Fruit fly (Drosophila melanogaster): ENCODE measurements around the gene unc-119.

Gene unc-119

dm6 chrX:7333298-7333743 lies 42.2 kb upstream of the unc-119 start:
- TF ChIP-seq Hr83 (GFP tag; optimal IDR thresholded peaks at IDR 0.05; ENCODE audit: poor library complexity, severe bottlenecking), result no peak
- TF ChIP-seq dmrt93B (GFP tag; optimal IDR thresholded peaks at IDR 0.05), result no peak
- TF ChIP-seq foxo (GFP tag; optimal IDR thresholded peaks at IDR 0.05), result no peak
- no peak for TF ChIP-seq Hr78 (GFP tag; optimal IDR thresholded peaks at IDR 0.05)
- TF ChIP-seq fru (GFP tag; optimal IDR thresholded peaks at IDR 0.05), result no peak
- no peak for TF ChIP-seq GATAd (GFP tag; optimal IDR thresholded peaks at IDR 0.05)
- TF ChIP-seq Myc (optimal IDR thresholded peaks at IDR 0.05), result no peak
- no peak for TF ChIP-seq usp (GFP tag; optimal IDR thresholded peaks at IDR 0.05)
- no peak for TF ChIP-seq Abd-B (GFP tag; optimal IDR thresholded peaks at IDR 0.05)
- TF ChIP-seq brk (GFP tag; optimal IDR thresholded peaks at IDR 0.05), result no peak
- TF ChIP-seq CG9705 (GFP tag; optimal IDR thresholded peaks at IDR 0.05), result no peak
- no peak for TF ChIP-seq sv (GFP tag; optimal IDR thresholded peaks at IDR 0.05)
- no peak for TF ChIP-seq psq (GFP tag; optimal IDR thresholded peaks at IDR 0.05)
- no peak for TF ChIP-seq Rel (GFP tag; optimal IDR thresholded peaks at IDR 0.05)
- TF ChIP-seq Rel (tag; optimal IDR thresholded peaks at IDR 0.05), result no peak
- no peak for TF ChIP-seq pan (optimal IDR thresholded peaks at IDR 0.05)
- TF ChIP-seq Mio (GFP tag; optimal IDR thresholded peaks at IDR 0.05), result no peak
- no peak for TF ChIP-seq Vsx2 (GFP tag; optimal IDR thresholded peaks at IDR 0.05; ENCODE audit: partially characterized antibody)
- no peak for TF ChIP-seq jim (GFP tag; optimal IDR thresholded peaks at IDR 0.05)
- TF ChIP-seq Hnf4 (GFP tag; optimal IDR thresholded peaks at IDR 0.05), result no peak
- no peak for TF ChIP-seq tai (GFP tag; optimal IDR thresholded peaks at IDR 0.05)

- TF ChIP-seq h (GFP tag; optimal IDR thresholded peaks at IDR 0.05) (no peak), dl (GFP tag; optimal IDR thresholded peaks at IDR 0.05; ENCODE audit: insufficient read depth in 1 of 2, partially characterized antibody in 2 of 2) (no peak), fru (GFP tag; optimal IDR thresholded peaks at IDR 0.05) (peak; percentile 14), sv (GFP tag; optimal IDR thresholded peaks at IDR 0.05) (peak; percentile 36), Rel (GFP tag; optimal IDR thresholded peaks at IDR 0.05) (no peak), Rel (tag; optimal IDR thresholded peaks at IDR 0.05) (no peak), OdsH (GFP tag; optimal IDR thresholded peaks at IDR 0.05) (no peak), psq (GFP tag; optimal IDR thresholded peaks at IDR 0.05) (no peak), foxo (GFP tag; optimal IDR thresholded peaks at IDR 0.05) (peak in 1 of 2 experiments; percentile 1), lola (GFP tag; optimal IDR thresholded peaks at IDR 0.05) (no peak)
These were observed 41.4 kb upstream of the unc-119 start for dm6 chrX:7332493-7332892.

dm6 chrX:7332091-7332490 lies 41.0 kb upstream of the unc-119 start, which contains the start of gene CG42780:
Gene CG42780 (minus strand): TSS chrX:7332191.
- no peak for TF ChIP-seq brk (GFP tag; optimal IDR thresholded peaks at IDR 0.05)
- TF ChIP-seq jim (GFP tag; optimal IDR thresholded peaks at IDR 0.05), result no peak

dm6 chrX:7328746-7329145 lies 37.6 kb upstream of the unc-119 start, which contains the start of gene Acsf3:
Gene Acsf3 (plus strand): TSS chrX:7329046.
- TF ChIP-seq CrebA (GFP tag; optimal IDR thresholded peaks at IDR 0.05; ENCODE audit: borderline replicate concordance), result no peak
- TF ChIP-seq Vsx2 (GFP tag; optimal IDR thresholded peaks at IDR 0.05; ENCODE audit: partially characterized antibody), result no peak
- no peak for TF ChIP-seq brk (GFP tag; optimal IDR thresholded peaks at IDR 0.05)
- no peak for TF ChIP-seq Abd-B (GFP tag; optimal IDR thresholded peaks at IDR 0.05)
- TF ChIP-seq h (GFP tag; optimal IDR thresholded peaks at IDR 0.05), result no peak
- TF ChIP-seq Rel (GFP tag; optimal IDR thresholded peaks at IDR 0.05), result no peak
- TF ChIP-seq Rel (tag; optimal IDR thresholded peaks at IDR 0.05), result no peak
- no peak for TF ChIP-seq ey (GFP tag; optimal IDR thresholded peaks at IDR 0.05)
- no peak for TF ChIP-seq Mio (GFP tag; optimal IDR thresholded peaks at IDR 0.05)
- no peak for TF ChIP-seq Jra (GFP tag; optimal IDR thresholded peaks at IDR 0.05)
- no peak for TF ChIP-seq Hnf4 (GFP tag; optimal IDR thresholded peaks at IDR 0.05)

dm6 chrX:7324816-7325246 lies 33.7 kb upstream of the unc-119 start:
- TF ChIP-seq dl (GFP tag; optimal IDR thresholded peaks at IDR 0.05; ENCODE audit: insufficient read depth in 1 of 2, partially characterized antibody in 2 of 2) (no peak), GATAd (GFP tag; optimal IDR thresholded peaks at IDR 0.05) (peak; percentile 82), Hr78 (GFP tag; optimal IDR thresholded peaks at IDR 0.05) (no peak), CG9705 (GFP tag; optimal IDR thresholded peaks at IDR 0.05) (peak; percentile 93), brk (GFP tag; optimal IDR thresholded peaks at IDR 0.05) (no peak), psq (GFP tag; optimal IDR thresholded peaks at IDR 0.05) (peak; percentile 93), usp (GFP tag; optimal IDR thresholded peaks at IDR 0.05) (no peak), OdsH (GFP tag; optimal IDR thresholded peaks at IDR 0.05) (peak; percentile 97), Vsx2 (GFP tag; optimal IDR thresholded peaks at IDR 0.05; ENCODE audit: partially characterized antibody) (no peak), CG32264 (GFP tag; optimal IDR thresholded peaks at IDR 0.05) (peak; percentile 67), jim (GFP tag; optimal IDR thresholded peaks at IDR 0.05) (no peak), N (GFP tag; optimal IDR thresholded peaks at IDR 0.05) (no peak), pan (optimal IDR thresholded peaks at IDR 0.05) (no peak), Myc (optimal IDR thresholded peaks at IDR 0.05) (no peak), sage (GFP tag; optimal IDR thresholded peaks at IDR 0.05) (peak; percentile 94), CrebA (GFP tag; optimal IDR thresholded peaks at IDR 0.05; ENCODE audit: borderline replicate concordance) (no peak), HLH106 (tag; optimal IDR thresholded peaks at IDR 0.05) (peak; percentile 97), h (GFP tag; optimal IDR thresholded peaks at IDR 0.05) (peak; percentile 97), Jra (GFP tag; optimal IDR thresholded peaks at IDR 0.05) (peak; percentile 81), woc (GFP tag; optimal IDR thresholded peaks at IDR 0.05) (peak; percentile 97), Abd-B (GFP tag; optimal IDR thresholded peaks at IDR 0.05) (no peak), dmrt93B (GFP tag; optimal IDR thresholded peaks at IDR 0.05) (peak; percentile 94), br (GFP tag; optimal IDR thresholded peaks at IDR 0.05) (peak; percentile 89), Sp1 (GFP tag; optimal IDR thresholded peaks at IDR 0.05) (peak; percentile 98), Dif (GFP tag; optimal IDR thresholded peaks at IDR 0.05; ENCODE audit: partially characterized antibody) (no peak), ey (GFP tag; optimal IDR thresholded peaks at IDR 0.05) (peak; percentile 93), fru (GFP tag; optimal IDR thresholded peaks at IDR 0.05) (peak; percentile 96), tai (GFP tag; optimal IDR thresholded peaks at IDR 0.05) (peak; percentile 89), dsf (GFP tag; optimal IDR thresholded peaks at IDR 0.05; ENCODE audit: borderline replicate concordance) (peak; percentile 61), Hr83 (GFP tag; optimal IDR thresholded peaks at IDR 0.05; ENCODE audit: poor library complexity, severe bottlenecking) (peak; percentile 45), Hnf4 (GFP tag; optimal IDR thresholded peaks at IDR 0.05) (peak; percentile 92)

All from whole organism, wandering third instar larva.